Fruit fly (Drosophila melanogaster): ENCODE measurements around the gene CASK.

The CASK gene

dm6 chr3R:21837069-21837977 is 14.8 kb upstream of the CASK start (continued):
- TF ChIP-seq Med (GFP tag) (peak; percentile 32), wdn (GFP tag; IDR thresholded peaks at IDR 0.05) (no peak), Optix (GFP tag; IDR thresholded peaks at IDR 0.05) (no peak), stwl (tag; optimal IDR thresholded peaks at IDR 0.05) (no peak), gsb (GFP tag; IDR thresholded peaks at IDR 0.05) (no peak), ems (GFP tag; optimal IDR thresholded peaks at IDR 0.05) (peak; percentile 1), sqz (GFP tag; optimal IDR thresholded peaks at IDR 0.05) (no peak), CG17359 (tag; optimal IDR thresholded peaks at IDR 0.05) (peak; percentile 81), Atf6 (GFP tag; IDR thresholded peaks at IDR 0.05) (no peak), CG33213 (GFP tag; optimal IDR thresholded peaks at IDR 0.05) (no peak), sr (GFP tag; IDR thresholded peaks at IDR 0.05) (no peak), eyg (GFP tag; optimal IDR thresholded peaks at IDR 0.05) (no peak), CHES-1-like (GFP tag; optimal IDR thresholded peaks at IDR 0.05) (no peak), sisA (GFP tag; IDR thresholded peaks at IDR 0.05) (peak; percentile 47), z (GFP tag; IDR thresholded peaks at IDR 0.05) (0 out of 3 replicates have a peak, but pooled peaks have one; percentile 32), E2f2 (GFP tag; IDR thresholded peaks at IDR 0.05) (no peak), az2 (GFP tag; optimal IDR thresholded peaks at IDR 0.05) (no peak), Sox100B (GFP tag; optimal IDR thresholded peaks at IDR 0.05) (peak; percentile 78), HmgD (GFP tag; optimal IDR thresholded peaks at IDR 0.05) (no peak), CG14014 (GFP tag; IDR thresholded peaks at IDR 0.05) (no peak), CG13287 (GFP tag; IDR thresholded peaks at IDR 0.05; ENCODE audit: partially characterized antibody) (no peak), shn (GFP tag; optimal IDR thresholded peaks at IDR 0.05) (no peak), ci (GFP tag; IDR thresholded peaks at IDR 0.05) (peak; percentile 30; the same call in 2 of the 3 replicates), Fer3 (tag; optimal IDR thresholded peaks at IDR 0.05) (peak; percentile 10), CG8359 (GFP tag; optimal IDR thresholded peaks at IDR 0.05; ENCODE audit: borderline replicate concordance) (no peak), tap (tag; optimal IDR thresholded peaks at IDR 0.05) (peak; percentile 73), CG15696 (tag; optimal IDR thresholded peaks at IDR 0.05) (no peak), CG17912 (GFP tag; optimal IDR thresholded peaks at IDR 0.05) (no peak), CG2678 (tag; optimal IDR thresholded peaks at IDR 0.05) (peak; percentile 74), CG8924 (tag; optimal IDR thresholded peaks at IDR 0.05) (peak; percentile 34), CG30403 (GFP tag; optimal IDR thresholded peaks at IDR 0.05) (peak; percentile 10), CG4707 (GFP tag; optimal IDR thresholded peaks at IDR 0.05) (no peak), CG7372 (GFP tag; IDR thresholded peaks at IDR 0.05) (no peak), en (GFP tag; optimal IDR thresholded peaks at IDR 0.05) (no peak), CG12769 (tag; optimal IDR thresholded peaks at IDR 0.05) (no peak), sima (GFP tag; optimal IDR thresholded peaks at IDR 0.05) (no peak), yki (optimal IDR thresholded peaks at IDR 0.05) (no peak), Deaf1 (tag; optimal IDR thresholded peaks at IDR 0.05) (peak; percentile 77), D19B (GFP tag; optimal IDR thresholded peaks at IDR 0.05) (no peak), CG11696 (GFP tag; IDR thresholded peaks at IDR 0.05) (0 out of 2 replicates have a peak, but pooled peaks have one; percentile 31), pfk (GFP tag; optimal IDR thresholded peaks at IDR 0.05) (no peak), maf-S (GFP tag; optimal IDR thresholded peaks at IDR 0.05) (no peak), NK7.1 (GFP tag; optimal IDR thresholded peaks at IDR 0.05) (no peak), CG4282 (GFP tag; optimal IDR thresholded peaks at IDR 0.05) (no peak), Hsf (GFP tag; optimal IDR thresholded peaks at IDR 0.05) (no peak), CG3065 (GFP tag; optimal IDR thresholded peaks at IDR 0.05) (no peak), cg (GFP tag; optimal IDR thresholded peaks at IDR 0.05) (no peak), sd (tag; optimal IDR thresholded peaks at IDR 0.05) (no peak), CG7357 (GFP tag; IDR thresholded peaks at IDR 0.05) (no peak), CG2199 (GFP tag; IDR thresholded peaks at IDR 0.05) (no peak), CG9215 (GFP tag; IDR thresholded peaks at IDR 0.05) (no peak)
